Worm (Caenorhabditis elegans): ENCODE measurements around the gene C03C10.5.

C03C10.5 gene

ce11 chrIII:4107929-4108520 is 16.1 kb upstream of the C03C10.5 start:
- TF ChIP-seq med-1 (GFP tag; optimal IDR thresholded peaks at IDR 0.05; ENCODE audit: insufficient read depth), result no peak

ce11 chrIII:4107227-4107626 is 15.3 kb upstream of the C03C10.5 start:
- TF ChIP-seq klf-2 (GFP tag; conservative IDR thresholded peaks at IDR 0.05) (no peak), T22C8.4 (GFP tag; IDR thresholded peaks at IDR 0.05) (no peak), tab-1 (GFP tag; IDR thresholded peaks at IDR 0.05) (no peak), ztf-29 (GFP tag; IDR thresholded peaks at IDR 0.05) (no peak), flt-1 (GFP tag; IDR thresholded peaks at IDR 0.05) (no peak), med-1 (GFP tag; optimal IDR thresholded peaks at IDR 0.05; ENCODE audit: insufficient read depth) (no peak), ref-1 (GFP tag; conservative IDR thresholded peaks at IDR 0.05) (no peak)

ce11 chrIII:4106611-4107010 is 14.7 kb upstream of the C03C10.5 start:
- TF ChIP-seq ref-1 (GFP tag; conservative IDR thresholded peaks at IDR 0.05) (no peak), ztf-23 (GFP tag; IDR thresholded peaks at IDR 0.05) (no peak), med-1 (GFP tag; optimal IDR thresholded peaks at IDR 0.05; ENCODE audit: insufficient read depth) (no peak), ztf-29 (GFP tag; IDR thresholded peaks at IDR 0.05) (no peak), tab-1 (GFP tag; IDR thresholded peaks at IDR 0.05) (no peak), klf-2 (GFP tag; conservative IDR thresholded peaks at IDR 0.05) (no peak), T22C8.4 (GFP tag; IDR thresholded peaks at IDR 0.05) (no peak), cog-1 (tag; optimal IDR thresholded peaks at IDR 0.05) (no peak), flt-1 (GFP tag; IDR thresholded peaks at IDR 0.05) (no peak)

- TF ChIP-seq flt-1 (GFP tag; IDR thresholded peaks at IDR 0.05) (no peak), klf-2 (GFP tag; conservative IDR thresholded peaks at IDR 0.05) (no peak), ztf-29 (GFP tag; IDR thresholded peaks at IDR 0.05) (no peak)
Observed at ce11 chrIII:4103171-4103570, 11.3 kb upstream of the C03C10.5 start.

ce11 chrIII:4102039-4102438 is 10.1 kb upstream of the C03C10.5 start:
- no peak for TF ChIP-seq klf-2 (GFP tag; conservative IDR thresholded peaks at IDR 0.05)
- TF ChIP-seq ztf-29 (GFP tag; IDR thresholded peaks at IDR 0.05), result no peak
- no peak for TF ChIP-seq ztf-23 (GFP tag; IDR thresholded peaks at IDR 0.05)
- no peak for TF ChIP-seq med-1 (GFP tag; optimal IDR thresholded peaks at IDR 0.05; ENCODE audit: insufficient read depth)
- TF ChIP-seq ref-1 (GFP tag; conservative IDR thresholded peaks at IDR 0.05), result no peak
- TF ChIP-seq tab-1 (GFP tag; IDR thresholded peaks at IDR 0.05), result no peak
- TF ChIP-seq T22C8.4 (GFP tag; IDR thresholded peaks at IDR 0.05), result no peak
- TF ChIP-seq cog-1 (tag; optimal IDR thresholded peaks at IDR 0.05), result no peak
- no peak for TF ChIP-seq flt-1 (GFP tag; IDR thresholded peaks at IDR 0.05)

ce11 chrIII:4101016-4101415 is 9.1 kb upstream of the C03C10.5 start:
- TF ChIP-seq klf-2 (GFP tag; conservative IDR thresholded peaks at IDR 0.05) (no peak), ref-1 (GFP tag; conservative IDR thresholded peaks at IDR 0.05) (no peak), ztf-29 (GFP tag; IDR thresholded peaks at IDR 0.05) (no peak), tab-1 (GFP tag; IDR thresholded peaks at IDR 0.05) (no peak), ztf-23 (GFP tag; IDR thresholded peaks at IDR 0.05) (no peak), med-1 (GFP tag; optimal IDR thresholded peaks at IDR 0.05; ENCODE audit: insufficient read depth) (no peak), T22C8.4 (GFP tag; IDR thresholded peaks at IDR 0.05) (no peak), flt-1 (GFP tag; IDR thresholded peaks at IDR 0.05) (no peak), cog-1 (tag; optimal IDR thresholded peaks at IDR 0.05) (no peak)

- no peak for TF ChIP-seq ztf-29 (GFP tag; IDR thresholded peaks at IDR 0.05)
- no peak for TF ChIP-seq T22C8.4 (GFP tag; IDR thresholded peaks at IDR 0.05)
- TF ChIP-seq tab-1 (GFP tag; IDR thresholded peaks at IDR 0.05), result no peak
- TF ChIP-seq cog-1 (tag; optimal IDR thresholded peaks at IDR 0.05), result no peak
- TF ChIP-seq ref-1 (GFP tag; conservative IDR thresholded peaks at IDR 0.05), result no peak
- no peak for TF ChIP-seq med-1 (GFP tag; optimal IDR thresholded peaks at IDR 0.05; ENCODE audit: insufficient read depth)
- TF ChIP-seq klf-2 (GFP tag; conservative IDR thresholded peaks at IDR 0.05), result no peak
- TF ChIP-seq flt-1 (GFP tag; IDR thresholded peaks at IDR 0.05), result no peak
- no peak for TF ChIP-seq ztf-23 (GFP tag; IDR thresholded peaks at IDR 0.05)
Observed at ce11 chrIII:4099884-4100596, 8.1 kb upstream of the C03C10.5 start.

- TF ChIP-seq cog-1 (tag; optimal IDR thresholded peaks at IDR 0.05) (no peak), flt-1 (GFP tag; IDR thresholded peaks at IDR 0.05) (no peak), med-1 (GFP tag; optimal IDR thresholded peaks at IDR 0.05; ENCODE audit: insufficient read depth) (no peak), ztf-23 (GFP tag; IDR thresholded peaks at IDR 0.05) (no peak), ztf-29 (GFP tag; IDR thresholded peaks at IDR 0.05) (no peak)
Observed at ce11 chrIII:4098751-4099150, 6.8 kb upstream of the C03C10.5 start.

- TF ChIP-seq ref-1 (GFP tag; conservative IDR thresholded peaks at IDR 0.05), result 0 out of 2 replicates have a peak, but pooled peaks have one; percentile 10
- no peak for TF ChIP-seq tab-1 (GFP tag; IDR thresholded peaks at IDR 0.05)
Observed at ce11 chrIII:4098107-4098620, 6.2 kb upstream of the C03C10.5 start, which contains the start of gene rei-1. Gene rei-1 (minus strand): TSS chrIII:4098190.

ce11 chrIII:4096370-4096842 is 4.5 kb upstream of the C03C10.5 start:
- TF ChIP-seq flt-1 (GFP tag; IDR thresholded peaks at IDR 0.05) (no peak), ref-1 (GFP tag; conservative IDR thresholded peaks at IDR 0.05) (no peak), cog-1 (tag; optimal IDR thresholded peaks at IDR 0.05) (no peak), klf-2 (GFP tag; conservative IDR thresholded peaks at IDR 0.05) (no peak), T22C8.4 (GFP tag; IDR thresholded peaks at IDR 0.05) (no peak), med-1 (GFP tag; optimal IDR thresholded peaks at IDR 0.05; ENCODE audit: insufficient read depth) (no peak), ztf-23 (GFP tag; IDR thresholded peaks at IDR 0.05) (no peak), tab-1 (GFP tag; IDR thresholded peaks at IDR 0.05) (no peak), ztf-29 (GFP tag; IDR thresholded peaks at IDR 0.05) (no peak)
